Worm (Caenorhabditis elegans) whole organism, L4 larva: ENCODE results near the gene tmed-12.
A peak's percentile ranks its signal among the peaks of the same experiment; 100 is the strongest.

Experiments used
- lin-29 ChIP-seq: fragments of 200-800 bp; sonication (Bioruptor generic); IDR thresholded peaks from 2 replicates; pipeline ENCODE4 v1.3.6; 2022; ENCODE audit warnings: missing genetic modification reagents, missing genetic modification characterization, missing compliant biosample characterization
- nhr-77 ChIP-seq: fragments of 150-350 bp; optimal IDR thresholded peaks from 2 replicates; lab custom pipeline; 2014; ENCODE audit warnings: missing biosample characterization, missing genetic modification characterization

DNA sequence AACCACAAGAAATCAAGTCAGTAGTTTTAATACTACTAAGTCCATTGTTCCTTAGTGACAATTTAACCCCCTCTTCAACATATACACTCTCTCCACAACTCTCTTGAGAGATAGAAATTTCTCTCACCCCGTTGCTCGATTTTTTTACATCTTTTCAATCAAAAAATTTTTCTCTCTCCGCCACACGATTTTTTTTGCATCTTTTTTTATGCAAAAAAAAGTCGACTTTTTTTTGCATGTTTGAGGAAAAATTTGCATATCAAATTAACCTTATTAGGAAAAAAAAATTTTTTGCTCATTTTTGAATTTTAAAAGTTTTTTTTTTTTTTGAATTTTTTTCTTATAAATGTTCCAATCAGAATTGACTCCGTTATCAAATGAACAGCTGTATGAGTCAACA, 16.1 kb downstream of the tmed-12 start:
- TF ChIP-seq lin-29 (GFP tag; lab: Robert Waterston, UW) (0 out of 2 replicates have a peak, but pooled peaks have one; percentile 52), nhr-77 (tag; lab: Kevin White, UChicago) (no peak)
